Fruit fly (Drosophila melanogaster) whole organism, embryonic: Measurements from ENCODE around the gene HBS1.

Experiments
- ATbp ChIP-seq: fragments of 200-800 bp; sonication (Bioruptor generic); optimal IDR thresholded peaks from 2 replicates; lab custom pipeline; 2017; ENCODE audit warnings: missing biosample characterization, mild to moderate bottlenecking, missing genetic modification characterization, missing genetic modification reagents
- Abd-B ChIP-seq: fragments of 200-800 bp; sonication (Bioruptor generic); optimal IDR thresholded peaks from 2 replicates; lab custom pipeline; 2018; ENCODE audit warnings: missing biosample characterization, mild to moderate bottlenecking, missing genetic modification characterization, moderate library complexity
- Bteb2 ChIP-seq: fragments of 200-800 bp; sonication (Bioruptor generic); optimal IDR thresholded peaks from 2 replicates; lab custom pipeline; 2016; ENCODE audit warnings: missing biosample characterization, missing genetic modification characterization
- CG1024 ChIP-seq: fragments of 200-800 bp; sonication (Bioruptor generic); IDR thresholded peaks from 2 replicates; pipeline ENCODE4 v1.3.6; 2022; ENCODE audit warnings: missing biosample characterization, missing genetic modification characterization
- CG11723 ChIP-seq: fragments of 200-800 bp; sonication (Bioruptor generic); optimal IDR thresholded peaks from 2 replicates; lab custom pipeline; 2017; ENCODE audit warnings: missing biosample characterization, mild to moderate bottlenecking, missing genetic modification characterization
- CG12155 ChIP-seq: fragments of 200-800 bp; sonication (Bioruptor generic); optimal IDR thresholded peaks from 3 replicates; lab custom pipeline; 2016; ENCODE audit warnings: missing biosample characterization, missing genetic modification characterization
- CG12299 ChIP-seq: fragments of 200-800 bp; sonication (Bioruptor generic); optimal IDR thresholded peaks from 2 replicates; lab custom pipeline; 2018; ENCODE audit warnings: missing biosample characterization, mild to moderate bottlenecking, missing genetic modification characterization
- CG14965 ChIP-seq: fragments of 200-800 bp; sonication (Bioruptor generic); optimal IDR thresholded peaks from 2 replicates; lab custom pipeline; 2016; ENCODE audit warnings: missing biosample characterization, missing genetic modification characterization, borderline replicate concordance
- CG17912 ChIP-seq: fragments of 200-800 bp; sonication (Bioruptor generic); optimal IDR thresholded peaks from 2 replicates; lab custom pipeline; 2018; ENCODE audit warnings: missing biosample characterization, mild to moderate bottlenecking, missing genetic modification characterization
- CG18262 ChIP-seq: fragments of 200-800 bp; optimal IDR thresholded peaks from 3 replicates; lab custom pipeline; 2019; ENCODE audit warnings: missing biosample characterization, mild to moderate bottlenecking, missing genetic modification characterization, moderate library complexity
- CG1832 ChIP-seq: fragments of 200-800 bp; sonication (Bioruptor generic); optimal IDR thresholded peaks from 2 replicates; lab custom pipeline; 2017; ENCODE audit warnings: missing biosample characterization, mild to moderate bottlenecking, missing genetic modification characterization, inconsistent platforms
- CG18619 ChIP-seq: fragments of 200-800 bp; sonication (Bioruptor generic); optimal IDR thresholded peaks from 3 replicates; lab custom pipeline; 2017; ENCODE audit warnings: missing biosample characterization, mild to moderate bottlenecking, missing genetic modification characterization
- CG2116 ChIP-seq: fragments of 200-800 bp; sonication (Bioruptor generic); optimal IDR thresholded peaks from 3 replicates; lab custom pipeline; 2018; ENCODE audit warnings: missing biosample characterization, mild to moderate bottlenecking, missing genetic modification characterization
- CG3407 ChIP-seq: fragments of 200-800 bp; sonication (Bioruptor generic); optimal IDR thresholded peaks from 2 replicates; lab custom pipeline; 2018; ENCODE audit warnings: missing biosample characterization, mild to moderate bottlenecking, missing genetic modification characterization
- CG4282 ChIP-seq: fragments of 200-800 bp; sonication (Bioruptor generic); optimal IDR thresholded peaks from 2 replicates; lab custom pipeline; 2016; ENCODE audit warnings: missing biosample characterization, missing genetic modification characterization
- CG5180 ChIP-seq: fragments of 200-800 bp; sonication (Bioruptor generic); optimal IDR thresholded peaks from 3 replicates; lab custom pipeline; 2017; ENCODE audit warnings: missing biosample characterization, missing genetic modification characterization, mild to moderate bottlenecking, moderate library complexity, missing genetic modification reagents
- CG6175 ChIP-seq: fragments of 200-800 bp; sonication (Bioruptor generic); IDR thresholded peaks from 3 replicates; pipeline ENCODE4 v1.3.6; 2022; ENCODE audit warnings: missing biosample characterization, missing genetic modification characterization
- CG6791 ChIP-seq: fragments of 200-800 bp; sonication (Bioruptor generic); IDR thresholded peaks from 3 replicates; pipeline ENCODE4 v1.3.6; 2022; ENCODE audit warnings: missing biosample characterization, missing genetic modification characterization; ENCODE audit not compliant: partially characterized antibody
- CkIIα-i1 ChIP-seq: fragments of 200-800 bp; sonication (Bioruptor generic); IDR thresholded peaks from 2 replicates; pipeline ENCODE4 v1.3.6; 2022; ENCODE audit warnings: missing biosample characterization, missing genetic modification characterization
- Dbx ChIP-seq: fragments of 200-800 bp; sonication (Bioruptor generic); IDR thresholded peaks from 3 replicates; pipeline ENCODE4 v1.3.6; 2022; ENCODE audit warnings: missing biosample characterization, missing genetic modification characterization
- HmgD ChIP-seq: fragments of 200-800 bp; sonication (Bioruptor generic); optimal IDR thresholded peaks from 3 replicates; lab custom pipeline; 2016; ENCODE audit warnings: missing biosample characterization, missing genetic modification characterization
- HmgZ ChIP-seq: fragments of 200-800 bp; sonication (Bioruptor generic); optimal IDR thresholded peaks from 2 replicates; lab custom pipeline; 2018; ENCODE audit warnings: missing biosample characterization, mild to moderate bottlenecking, missing genetic modification characterization
- Hsf ChIP-seq: fragments of 200-800 bp; sonication (Bioruptor generic); optimal IDR thresholded peaks from 3 replicates; lab custom pipeline; 2016; ENCODE audit warnings: missing biosample characterization, missing genetic modification characterization
- Lim3 ChIP-seq: fragments of 200-800 bp; sonication (Bioruptor generic); IDR thresholded peaks from 2 replicates; pipeline ENCODE4 v1.3.6; 2022; ENCODE audit warnings: missing biosample characterization, missing genetic modification characterization
- Med ChIP-seq: fragments of 200-800 bp; sonication (Bioruptor generic); peaks from one replicate; lab custom pipeline; 2016; ENCODE audit warnings: missing biosample characterization, missing genetic modification characterization, mild to moderate bottlenecking, inconsistent platforms, moderate library complexity
- Myb ChIP-seq: fragments of 200-800 bp; sonication (Bioruptor generic); optimal IDR thresholded peaks from 2 replicates; lab custom pipeline; 2016; ENCODE audit warnings: missing biosample characterization, missing genetic modification characterization
- NC2α ChIP-seq: fragments of 200-800 bp; sonication (Bioruptor generic); optimal IDR thresholded peaks from 2 replicates; lab custom pipeline; 2016; ENCODE audit warnings: missing biosample characterization, missing genetic modification characterization
- Opbp ChIP-seq: fragments of 200-800 bp; sonication (Bioruptor generic); IDR thresholded peaks from 3 replicates; pipeline ENCODE4 v1.3.6; 2022; ENCODE audit warnings: missing biosample characterization, missing genetic modification characterization; ENCODE audit not compliant: partially characterized antibody
- Scr ChIP-seq: fragments of 200-800 bp; sonication (Bioruptor generic); IDR thresholded peaks from 2 replicates; pipeline ENCODE4 v1.3.6; 2022; ENCODE audit warnings: missing biosample characterization, missing genetic modification characterization; ENCODE audit not compliant: partially characterized antibody
- amos ChIP-seq: fragments of 200-800 bp; sonication (Bioruptor generic); IDR thresholded peaks from 2 replicates; pipeline ENCODE4 v1.3.6; 2022; ENCODE audit warnings: missing biosample characterization, missing genetic modification characterization; ENCODE audit not compliant: partially characterized antibody
- aop ChIP-seq: fragments of 200-800 bp; sonication (Bioruptor generic); IDR thresholded peaks from 2 replicates; pipeline ENCODE4 v1.3.6; 2022; ENCODE audit warnings: missing biosample characterization, missing genetic modification characterization
- az2 ChIP-seq: fragments of 200-800 bp; sonication (Bioruptor generic); optimal IDR thresholded peaks from 3 replicates; lab custom pipeline; 2016; ENCODE audit warnings: missing biosample characterization, missing genetic modification characterization
- cad ChIP-seq: fragments of >200 bp; optimal IDR thresholded peaks from 2 replicates; lab custom pipeline; 2017; ENCODE audit warnings: missing biosample characterization, missing genetic modification characterization
- cas ChIP-seq: fragments of 200-800 bp; sonication (Bioruptor generic); IDR thresholded peaks from 2 replicates; pipeline ENCODE4 v1.3.6; 2022; ENCODE audit warnings: missing biosample characterization, missing genetic modification characterization
- chm ChIP-seq: fragments of 200-800 bp; sonication (Bioruptor generic); IDR thresholded peaks from 2 replicates; pipeline ENCODE4 v1.3.6; 2022; ENCODE audit warnings: missing biosample characterization, missing genetic modification characterization
- chn ChIP-seq: fragments of 200-800 bp; sonication (Bioruptor generic); optimal IDR thresholded peaks from 2 replicates; lab custom pipeline; 2016; ENCODE audit warnings: missing biosample characterization, missing genetic modification characterization
- dmrt11E ChIP-seq: fragments of 200-800 bp; sonication (Bioruptor generic); optimal IDR thresholded peaks from 3 replicates; lab custom pipeline; 2018; ENCODE audit warnings: missing biosample characterization, mild to moderate bottlenecking, missing genetic modification characterization, moderate library complexity
- dmrt99B ChIP-seq: fragments of 200-800 bp; sonication (Bioruptor generic); optimal IDR thresholded peaks from 2 replicates; lab custom pipeline; 2018; ENCODE audit warnings: missing biosample characterization, mild to moderate bottlenecking, missing genetic modification characterization, moderate library complexity
- fd96Cb ChIP-seq: fragments of 200-800 bp; sonication (Bioruptor generic); optimal IDR thresholded peaks from 2 replicates; lab custom pipeline; 2018; ENCODE audit warnings: missing biosample characterization, mild to moderate bottlenecking, missing genetic modification characterization, moderate library complexity
- gcm2 ChIP-seq: fragments of 200-800 bp; sonication (Bioruptor generic); optimal IDR thresholded peaks from 2 replicates; lab custom pipeline; 2016; ENCODE audit warnings: missing biosample characterization, missing genetic modification characterization
- hth ChIP-seq: fragments of >200 bp; optimal IDR thresholded peaks from 2 replicates; lab custom pipeline; 2017; ENCODE audit warnings: inconsistent platforms
- p53 ChIP-seq: fragments of 200-800 bp; sonication (Bioruptor generic); optimal IDR thresholded peaks from 2 replicates; lab custom pipeline; 2016; ENCODE audit warnings: missing biosample characterization, missing genetic modification characterization
- peb ChIP-seq: fragments of 200-800 bp; sonication (Bioruptor generic); IDR thresholded peaks from 2 replicates; pipeline ENCODE4 v1.3.6; 2022; ENCODE audit warnings: missing biosample characterization, missing genetic modification characterization
- sens ChIP-seq: fragments of 200-800 bp; sonication (Bioruptor generic); peaks from one replicate; lab custom pipeline; 2016; ENCODE audit warnings: missing biosample characterization, missing genetic modification characterization
- sim ChIP-seq: fragments of 200-800 bp; sonication (Bioruptor generic); IDR thresholded peaks from 2 replicates; pipeline ENCODE4 v1.3.6; 2022; ENCODE audit warnings: missing biosample characterization, missing genetic modification characterization
- toy ChIP-seq: fragments of 200-800 bp; sonication (Bioruptor generic); IDR thresholded peaks from 2 replicates; pipeline ENCODE4 v1.3.6; 2022; ENCODE audit warnings: missing biosample characterization, missing genetic modification characterization
- trem ChIP-seq: fragments of 200-800 bp; optimal IDR thresholded peaks from 3 replicates; lab custom pipeline; 2019; ENCODE audit warnings: missing biosample characterization, mild to moderate bottlenecking, missing genetic modification characterization, moderate library complexity
- ttk ChIP-seq: fragments of 200-800 bp; sonication (Bioruptor generic); IDR thresholded peaks from 2 replicates; pipeline ENCODE4 v2.1.2; 2022; ENCODE audit warnings: missing biosample characterization, missing genetic modification characterization
- tup ChIP-seq: fragments of 200-800 bp; sonication (Bioruptor generic); optimal IDR thresholded peaks from 2 replicates; lab custom pipeline; 2016; ENCODE audit warnings: missing biosample characterization, mild to moderate bottlenecking, missing genetic modification characterization, moderate library complexity
- zfh2 ChIP-seq: fragments of 200-800 bp; sonication (Bioruptor generic); optimal IDR thresholded peaks from 2 replicates; lab custom pipeline; 2016; ENCODE audit warnings: missing biosample characterization, missing genetic modification characterization

Gene HBS1

DNA sequence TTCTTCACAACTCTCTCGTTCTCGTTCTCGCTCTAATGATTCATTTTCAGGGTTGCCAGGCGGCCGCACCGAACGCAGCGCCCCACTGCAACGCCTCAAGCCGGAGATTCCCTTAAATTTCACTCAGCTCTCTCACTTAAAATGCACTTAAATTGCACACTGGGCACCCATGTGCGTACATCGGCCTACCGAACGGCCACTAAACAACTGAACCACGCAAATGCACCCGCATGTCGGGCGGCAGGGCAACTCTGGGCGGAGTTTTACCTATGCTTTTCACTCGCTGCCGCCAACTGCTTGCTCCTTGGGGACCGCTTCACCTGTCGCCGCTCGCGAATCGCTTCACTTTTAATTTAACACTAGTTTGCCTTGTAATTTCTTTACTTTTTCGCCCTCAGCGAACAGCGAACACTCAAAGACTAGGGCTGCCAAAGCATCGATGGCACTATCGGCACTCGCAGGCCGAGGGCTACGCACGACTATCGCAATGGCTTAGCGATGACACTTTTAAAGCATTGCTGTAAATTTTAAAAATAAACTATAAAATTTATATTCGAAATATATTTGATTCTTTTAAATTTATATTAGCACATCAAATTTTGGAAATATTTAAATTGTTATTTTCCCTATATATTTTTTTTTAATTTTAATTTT, 3.1 kb downstream of the HBS1 start, which contains the start of gene Rap1 (continued):
- TF ChIP-seq CG1024 (GFP tag; lab: Robert Waterston, UW) (peak; percentile 52; the same call in 1 of the 2 replicates), CG1832 (GFP tag; lab: Kevin White, UChicago) (peak; percentile 71), Dbx (peak; percentile 90), sim (GFP tag; lab: Robert Waterston, UW) (no peak), cas (GFP tag; lab: Robert Waterston, UW) (peak; percentile 60; the same call in 1 of the 2 replicates), hth (lab: Kevin White, UChicago) (no peak), CG17912 (GFP tag; lab: Kevin White, UChicago) (no peak), ATbp (GFP tag; lab: Kevin White, UChicago) (no peak), peb (GFP tag; lab: Robert Waterston, UW) (0 out of 2 replicates have a peak, but pooled peaks have one; percentile 23), CkIIα-i1 (no peak), Myb (GFP tag; lab: Kevin White, UChicago) (peak; percentile 39), toy (GFP tag; lab: Robert Waterston, UW) (no peak), HmgD (GFP tag; lab: Kevin White, UChicago) (peak; percentile 13), CG2116 (GFP tag; lab: Kevin White, UChicago) (peak; percentile 39), CG6791 (GFP tag; lab: Robert Waterston, UW) (peak; percentile 95), cad (no peak), tup (GFP tag; lab: Kevin White, UChicago) (no peak), CG4282 (GFP tag; lab: Kevin White, UChicago) (no peak), Hsf (GFP tag; lab: Kevin White, UChicago) (peak; percentile 50), CG14965 (GFP tag; lab: Kevin White, UChicago) (no peak), chn (peak; percentile 45), NC2α (GFP tag; lab: Kevin White, UChicago) (no peak), Scr (peak; percentile 95), Med (peak; percentile 90), p53 (GFP tag; lab: Kevin White, UChicago) (no peak), CG3407 (peak; percentile 4), CG11723 (GFP tag; lab: Kevin White, UChicago) (peak; percentile 32), zfh2 (GFP tag; lab: Kevin White, UChicago) (peak; percentile 35), sens (GFP tag; lab: Kevin White, UChicago) (peak; percentile 85), dmrt99B (tag; lab: Kevin White, UChicago) (peak; percentile 51), dmrt11E (tag; lab: Kevin White, UChicago) (peak; percentile 57), CG6175 (GFP tag; lab: Robert Waterston, UW) (peak; percentile 42; the same call in 1 of the 3 replicates), CG12299 (tag; lab: Kevin White, UChicago) (no peak), CG5180 (GFP tag; lab: Kevin White, UChicago) (no peak), az2 (GFP tag; lab: Kevin White, UChicago) (peak; percentile 53), fd96Cb (tag; lab: Kevin White, UChicago) (no peak), ttk (GFP tag; lab: Robert Waterston, UW) (peak; percentile 71), CG12155 (GFP tag; lab: Kevin White, UChicago) (peak; percentile 52), amos (GFP tag; lab: Robert Waterston, UW) (peak; percentile 96), CG18619 (GFP tag; lab: Kevin White, UChicago) (peak; percentile 61), Opbp (GFP tag; lab: Robert Waterston, UW) (peak; percentile 95), Lim3 (GFP tag; lab: Robert Waterston, UW) (no peak), gcm2 (GFP tag; lab: Kevin White, UChicago) (no peak), trem (tag; lab: Kevin White, UChicago) (peak; percentile 53), HmgZ (peak; percentile 15), Abd-B (peak; percentile 32), CG18262 (peak; percentile 77), Bteb2 (GFP tag; lab: Kevin White, UChicago) (no peak), chm (no peak), aop (GFP tag; lab: Robert Waterston, UW) (peak; percentile 9; the same call in 1 of the 2 replicates)
